Worm (Caenorhabditis elegans): ENCODE measurements around the gene skr-16.

DNA sequence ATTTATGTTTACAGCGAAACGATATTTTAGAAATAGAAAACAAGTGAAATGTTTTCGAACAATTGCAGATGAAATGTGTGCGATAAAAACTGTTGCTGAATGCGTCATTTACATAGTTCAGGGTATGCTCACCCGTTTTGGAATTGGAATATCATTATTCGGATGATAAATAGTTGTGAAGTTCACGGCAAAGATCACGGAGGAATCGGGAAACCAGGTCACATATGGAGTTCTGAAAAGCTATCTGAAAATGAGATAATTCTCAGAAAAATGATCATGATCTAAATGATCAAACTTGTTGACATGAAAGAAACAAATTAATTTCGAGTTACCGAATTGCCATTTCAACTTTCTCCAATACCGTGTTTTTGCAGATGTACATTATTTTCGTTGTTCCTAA is 27.2 kb downstream of the skr-16 start, which contains the start of gene best-16:
- TF ChIP-seq ceh-34 (tag; optimal IDR thresholded peaks at IDR 0.05), result no peak
- no peak for TF ChIP-seq elt-2 (tag; optimal IDR thresholded peaks at IDR 0.05)
- no peak for TF ChIP-seq ceh-19 (GFP tag; optimal IDR thresholded peaks at IDR 0.05)
- TF ChIP-seq tbx-2 (tag; optimal IDR thresholded peaks at IDR 0.05), result no peak
- no peak for TF ChIP-seq nhr-11 (tag; optimal IDR thresholded peaks at IDR 0.05)
- TF ChIP-seq F13H6.1 (tag; optimal IDR thresholded peaks at IDR 0.05), result no peak
- no peak for TF ChIP-seq ama-1 (optimal IDR thresholded peaks at IDR 0.05)
- TF ChIP-seq dmd-4 (tag; optimal IDR thresholded peaks at IDR 0.05; ENCODE audit: borderline replicate concordance), result no peak
- no peak for TF ChIP-seq hlh-8 (tag; optimal IDR thresholded peaks at IDR 0.05)

All from whole organism, late embryonic.